Fruit fly (Drosophila melanogaster): ENCODE measurements around the gene CG33288.

- TF ChIP-seq fkh (GFP tag; optimal IDR thresholded peaks at IDR 0.05) = no peak
- no peak for TF ChIP-seq dsx (GFP tag; optimal IDR thresholded peaks at IDR 0.05; ENCODE audit: poor library complexity, severe bottlenecking)
- no peak for TF ChIP-seq CG11902 (GFP tag; optimal IDR thresholded peaks at IDR 0.05)
Measured at dm6 chr3L:21385699-21386098, 41.9 kb upstream of the CG33288 start.

All from whole organism, prepupa.